Worm (Caenorhabditis elegans): Measurements from ENCODE around the gene puf-9.

DNA sequence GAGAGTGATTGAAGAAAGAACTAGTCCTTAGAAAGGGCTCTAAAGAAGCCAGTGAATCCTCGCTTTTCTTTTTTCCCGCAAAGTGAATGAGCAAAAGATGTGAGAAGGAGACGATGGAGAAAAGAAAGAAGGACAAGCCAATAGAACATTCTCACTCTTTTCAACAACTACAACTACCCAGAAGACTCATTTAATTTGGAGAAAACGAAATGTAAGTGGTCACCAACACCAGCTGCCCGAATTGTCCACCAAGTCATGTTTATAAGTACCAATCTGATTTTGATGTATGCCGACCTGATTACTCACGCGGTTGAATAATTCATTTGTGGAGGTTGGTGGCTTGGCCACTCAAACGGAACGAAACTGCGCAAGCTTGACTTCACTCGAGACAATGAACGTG is 38.8 kb upstream of the puf-9 start:
- no peak for TF ChIP-seq mel-28 (tag; optimal IDR thresholded peaks at IDR 0.05; ENCODE audit: borderline replicate concordance)
- TF ChIP-seq unc-62 (GFP tag; optimal IDR thresholded peaks at IDR 0.05), result no peak
- TF ChIP-seq him-1 (tag; optimal IDR thresholded peaks at IDR 0.05), result no peak
- TF ChIP-seq bed-1 (GFP tag; IDR thresholded peaks at IDR 0.05), result no peak
